Worm (Caenorhabditis elegans): ENCODE data around the gene F55C9.11.

- no peak for TF ChIP-seq W03F9.2 (tag; optimal IDR thresholded peaks at IDR 0.05)
- no peak for TF ChIP-seq him-1 (tag; optimal IDR thresholded peaks at IDR 0.05)
Observed at ce11 chrV:19319460-19319995, 10.0 kb upstream of the F55C9.11 start, which contains the start of gene C43D7.7.
